Worm (Caenorhabditis elegans) whole organism, mixed stage, embryonic: Measurements from ENCODE around the gene F13B12.7.

Experiments
- lsy-2 ChIP-seq: fragments of 150-350 bp; optimal IDR thresholded peaks from 2 replicates; lab custom pipeline; 2014; ENCODE audit warnings: missing biosample characterization, missing genetic modification characterization
- nhr-12 ChIP-seq: fragments of 150-350 bp; optimal IDR thresholded peaks from 2 replicates; lab custom pipeline; 2014; ENCODE audit warnings: missing biosample characterization, missing genetic modification characterization
- pha-4 ChIP-seq: fragments of 150-350 bp; optimal IDR thresholded peaks from 2 replicates; lab custom pipeline; 2018; ENCODE audit warnings: missing biosample characterization, missing genetic modification reagents, missing genetic modification characterization
- snpc-4 ChIP-seq: fragments of 150-350 bp; optimal IDR thresholded peaks from 2 replicates; lab custom pipeline; 2014; ENCODE audit warnings: missing biosample characterization, missing genetic modification characterization
- unc-39 ChIP-seq: fragments of 150-350 bp; optimal IDR thresholded peaks from 2 replicates; lab custom pipeline; 2014; ENCODE audit warnings: missing biosample characterization, missing genetic modification characterization
- unc-62 ChIP-seq: fragments of 150-350 bp; optimal IDR thresholded peaks from 2 replicates; lab custom pipeline; 2014; ENCODE audit warnings: missing biosample characterization, missing genetic modification reagents, missing genetic modification characterization
- ztf-11 ChIP-seq: fragments of 150-350 bp; optimal IDR thresholded peaks from 2 replicates; lab custom pipeline; 2014; ENCODE audit warnings: missing biosample characterization, missing genetic modification characterization

DNA sequence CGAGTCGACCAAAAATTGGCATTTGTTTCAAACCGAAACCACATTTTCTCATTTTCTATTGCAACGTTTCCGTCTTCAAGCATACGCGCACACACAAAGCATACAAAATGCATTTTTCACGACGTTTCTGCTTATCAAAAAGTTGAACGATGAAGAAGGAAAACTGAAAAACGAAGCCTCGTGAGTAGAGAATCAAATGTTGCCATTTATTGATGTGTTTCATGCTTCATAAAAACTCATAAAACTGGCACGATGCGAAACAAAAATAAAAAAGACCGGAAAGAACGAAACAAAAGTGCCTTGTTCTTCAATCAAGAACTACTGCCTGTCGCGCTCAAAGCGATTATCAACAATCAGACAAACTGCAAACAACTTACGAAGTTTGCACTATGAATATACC lies 23.2 kb upstream of the F13B12.7 start:
- TF ChIP-seq pha-4 (tag; lab: Kevin White, UChicago) (no peak), unc-62 (no peak), lsy-2 (no peak), ztf-11 (tag; lab: Kevin White, UChicago) (no peak), unc-39 (tag; lab: Kevin White, UChicago) (no peak), snpc-4 (tag; lab: Kevin White, UChicago) (no peak), nhr-12 (tag; lab: Kevin White, UChicago) (no peak)
